Worm (Caenorhabditis elegans) whole organism, early embryonic: ENCODE measurements around the gene R13H4.5.

ENCODE experiments used
- B0310.2 ChIP-seq: sonication (generic microtip); optimal IDR thresholded peaks from 2 replicates; lab custom pipeline; 2016; ENCODE audit warnings: mild to moderate bottlenecking, missing genetic modification characterization, missing compliant biosample characterization
- aly-1 ChIP-seq: sonication (generic microtip); optimal IDR thresholded peaks from 2 replicates; lab custom pipeline; 2016; ENCODE audit warnings: missing genetic modification characterization, missing compliant biosample characterization
- ama-1 ChIP-seq: fragments of 150-350 bp; optimal IDR thresholded peaks from 2 replicates; lab custom pipeline; 2014
- hmbx-1 ChIP-seq: sonication (generic microtip); optimal IDR thresholded peaks from 2 replicates; lab custom pipeline; 2016; ENCODE audit warnings: mild to moderate bottlenecking, missing genetic modification characterization, missing compliant biosample characterization
- hmg-4 ChIP-seq: fragments of 200-800 bp; sonication (Bioruptor generic); optimal IDR thresholded peaks from 2 replicates; lab custom pipeline; 2018; ENCODE audit warnings: mild to moderate bottlenecking, missing genetic modification characterization, missing compliant biosample characterization
- hnd-1 ChIP-seq: sonication (generic microtip); optimal IDR thresholded peaks from 2 replicates; lab custom pipeline; 2016; ENCODE audit warnings: missing genetic modification characterization, missing compliant biosample characterization
- sea-1 ChIP-seq: fragments of 200-800 bp; sonication (Bioruptor generic); conservative IDR thresholded peaks from 2 replicates; pipeline ENCODE4 v1.3.6; 2022; ENCODE audit warnings: missing genetic modification characterization, missing compliant biosample characterization
- tbx-11 ChIP-seq: fragments of 200-800 bp; sonication (Bioruptor generic); IDR thresholded peaks from 2 replicates; pipeline ENCODE4 v1.3.6; 2022; ENCODE audit warnings: missing genetic modification characterization, missing compliant biosample characterization
- tbx-37 ChIP-seq: fragments of 200-800 bp; sonication (Bioruptor generic); conservative IDR thresholded peaks from 2 replicates; pipeline ENCODE4 v1.3.6; 2022; ENCODE audit warnings: missing genetic modification reagents, missing genetic modification characterization, missing compliant biosample characterization

- TF ChIP-seq sea-1 (no peak), ama-1 (lab: Kevin White, UChicago) (no peak), hnd-1 (tag; lab: Kevin White, UChicago) (no peak), tbx-11 (GFP tag; lab: Robert Waterston, UW) (no peak), B0310.2 (tag; lab: Kevin White, UChicago) (no peak), aly-1 (tag; lab: Kevin White, UChicago) (no peak), hmg-4 (no peak), hmbx-1 (tag; lab: Kevin White, UChicago) (no peak), tbx-37 (GFP tag; lab: Robert Waterston, UW) (no peak)
These were observed 2.3 kb downstream of the R13H4.5 start, which contains the start of gene R13H4.6 for ce11 chrV:11862817-11863216.
